Fruit fly (Drosophila melanogaster): ENCODE measurements around the gene Gr93c.

DNA sequence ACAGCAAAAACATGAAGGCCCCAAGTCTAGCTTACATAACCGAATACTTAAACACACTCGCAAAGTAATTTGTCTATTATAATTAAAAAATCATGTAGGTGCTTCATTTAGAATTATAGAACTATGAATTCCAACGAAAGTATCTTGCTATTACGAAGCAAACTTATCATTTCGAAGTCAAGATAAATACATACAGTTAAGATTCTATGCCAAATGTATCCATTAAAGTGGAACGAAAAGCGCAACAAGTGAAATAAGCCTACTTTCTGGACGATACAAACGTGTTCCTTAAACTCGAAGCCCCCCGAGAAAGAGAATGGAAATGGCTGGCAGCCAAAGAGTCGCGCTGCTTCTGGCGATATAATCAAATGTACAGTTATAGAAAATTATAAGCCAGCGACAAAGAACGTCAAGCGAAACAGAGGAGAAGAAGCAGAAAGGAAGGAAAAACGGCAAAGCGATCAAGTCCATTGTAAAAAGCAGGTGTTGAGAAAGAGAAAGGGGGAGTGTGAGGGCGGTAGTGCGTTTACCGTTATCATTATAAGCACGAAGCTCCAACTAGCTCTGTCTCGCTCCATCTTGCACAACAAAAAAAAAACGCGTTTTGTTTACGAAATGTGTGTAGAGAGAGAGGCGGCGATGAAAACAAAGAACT, 7.6 kb upstream of the Gr93c start:
- TF ChIP-seq CTCF (optimal IDR thresholded peaks at IDR 0.05) (no peak), CG8478 (optimal IDR thresholded peaks at IDR 0.05) (no peak)
